Worm (Caenorhabditis elegans) whole organism, young adult: ENCODE results near the gene Y62H9A.2.

ENCODE experiments used
- B0019.2 ChIP-seq: fragments of 200-800 bp; sonication (Bioruptor generic); conservative IDR thresholded peaks from 2 replicates; pipeline ENCODE4 v1.3.6; 2022; ENCODE audit warnings: missing genetic modification reagents, missing genetic modification characterization, missing compliant biosample characterization
- F22D6.2 ChIP-seq: sonication (generic microtip); optimal IDR thresholded peaks from 2 replicates; lab custom pipeline; 2016; ENCODE audit warnings: mild to moderate bottlenecking, missing genetic modification characterization, missing compliant biosample characterization
- akir-1 ChIP-seq: fragments of 200-800 bp; sonication (Bioruptor generic); optimal IDR thresholded peaks from 2 replicates; lab custom pipeline; 2018; ENCODE audit warnings: mild to moderate bottlenecking, missing genetic modification characterization, moderate library complexity, missing compliant biosample characterization
- aptf-2 ChIP-seq: fragments of 200-800 bp; sonication (Bioruptor generic); conservative IDR thresholded peaks from 2 replicates; pipeline ENCODE4 v1.3.6; 2022; ENCODE audit warnings: missing genetic modification reagents, missing genetic modification characterization, missing compliant biosample characterization
- bed-2 ChIP-seq: fragments of 200-800 bp; sonication (Bioruptor generic); IDR thresholded peaks from 2 replicates; pipeline ENCODE4 v1.3.6; 2022; ENCODE audit warnings: missing genetic modification reagents, missing genetic modification characterization, missing compliant biosample characterization
- cebp-2 ChIP-seq: fragments of 200-800 bp; sonication (Bioruptor generic); IDR thresholded peaks from 2 replicates; pipeline ENCODE4 v1.3.6; 2022; ENCODE audit warnings: missing genetic modification characterization, missing compliant biosample characterization
- ceh-58 ChIP-seq: fragments of 200-800 bp; sonication (Bioruptor generic); IDR thresholded peaks from 2 replicates; pipeline ENCODE4 v1.3.6; 2022; ENCODE audit warnings: missing genetic modification characterization, missing compliant biosample characterization
- dpl-1 ChIP-seq: fragments of 150-350 bp; optimal IDR thresholded peaks from 2 replicates; lab custom pipeline; 2014; ENCODE audit warnings: missing biosample characterization, missing genetic modification reagents, missing genetic modification characterization
- fkh-3 ChIP-seq: sonication (generic microtip); optimal IDR thresholded peaks from 2 replicates; lab custom pipeline; 2016; ENCODE audit warnings: mild to moderate bottlenecking, missing genetic modification characterization, missing compliant biosample characterization
- hmg-1.2 ChIP-seq: fragments of 200-800 bp; sonication (Bioruptor generic); IDR thresholded peaks from 2 replicates; pipeline ENCODE4 v1.3.6; 2022; ENCODE audit warnings: missing genetic modification reagents, missing genetic modification characterization, missing compliant biosample characterization
- hsf-1 ChIP-seq: fragments of 200-800 bp; sonication (Bioruptor generic); IDR thresholded peaks from 2 replicates; pipeline ENCODE4 v1.3.6; 2022; ENCODE audit warnings: missing genetic modification reagents, missing genetic modification characterization, missing compliant biosample characterization
- let-607 ChIP-seq, 2 experiments: fragments of 200-800 bp in 1 of 2; sonication (Bioruptor generic) in 1 of 2; sonication (generic microtip) in 1 of 2; optimal IDR thresholded peaks; 2 replicates each; lab custom pipeline; 2016 to 2018; ENCODE audit warnings: mild to moderate bottlenecking in 2 of 2, missing compliant biosample characterization in 2 of 2, missing genetic modification characterization in 2 of 2, moderate library complexity in 2 of 2, missing genotype in 1 of 2
- lir-1 ChIP-seq: fragments of 200-800 bp; sonication (Bioruptor generic); conservative IDR thresholded peaks from 2 replicates; pipeline ENCODE4 v1.3.6; 2022; ENCODE audit warnings: missing genetic modification reagents, missing genetic modification characterization, missing compliant biosample characterization
- madf-3 ChIP-seq: fragments of 200-800 bp; sonication (Bioruptor generic); IDR thresholded peaks from 2 replicates; pipeline ENCODE4 v1.3.6; 2022; ENCODE audit warnings: missing genetic modification reagents, missing genetic modification characterization, missing compliant biosample characterization
- nfya-2 ChIP-seq: fragments of 200-800 bp; sonication (Bioruptor generic); IDR thresholded peaks from 2 replicates; pipeline ENCODE4 v1.3.6; 2022; ENCODE audit warnings: missing genetic modification reagents, missing genetic modification characterization, missing compliant biosample characterization
- nhr-179 ChIP-seq: sonication (generic microtip); optimal IDR thresholded peaks from 2 replicates; lab custom pipeline; 2016; ENCODE audit warnings: mild to moderate bottlenecking, missing genetic modification characterization, missing compliant biosample characterization
- rpc-1 ChIP-seq, 2 experiments: fragments of 150-350 bp in 1 of 2; sonication (generic microtip) in 1 of 2; optimal IDR thresholded peaks; 2 replicates each; lab custom pipeline; 2014 to 2018; ENCODE audit warnings: missing biosample characterization in 1 of 2, missing genetic modification characterization in 1 of 2, missing genetic modification reagents in 1 of 2, missing genotype in 1 of 2
- snpc-4 ChIP-seq, 5 experiments: fragments of 150-350 bp in 1 of 5; sonication (generic microtip) in 4 of 5; optimal IDR thresholded peaks; 2 replicates each; lab custom pipeline; 2014 to 2018; ENCODE audit warnings: missing genetic modification characterization in 5 of 5, missing biosample characterization in 3 of 5, antibody characterized with exemption in 2 of 5, mild to moderate bottlenecking in 2 of 5, missing compliant biosample characterization in 2 of 5, missing genotype in 2 of 5, moderate library complexity in 2 of 5, missing genetic modification reagents in 1 of 5
- tlf-1 ChIP-seq: fragments of 200-800 bp; sonication (Bioruptor generic); optimal IDR thresholded peaks from 2 replicates; lab custom pipeline; 2018; ENCODE audit warnings: mild to moderate bottlenecking, missing genetic modification characterization, missing compliant biosample characterization
- zfh-2 ChIP-seq: fragments of 200-800 bp; sonication (Bioruptor generic); conservative IDR thresholded peaks from 2 replicates; pipeline ENCODE4 v1.3.6; 2022; ENCODE audit warnings: missing genetic modification reagents, missing genetic modification characterization, missing compliant biosample characterization
- zim-3 ChIP-seq: sonication (generic microtip); optimal IDR thresholded peaks from 2 replicates; lab custom pipeline; 2017; ENCODE audit warnings: mild to moderate bottlenecking, missing genetic modification characterization, moderate library complexity, missing compliant biosample characterization
- ztf-18 ChIP-seq: sonication (generic microtip); optimal IDR thresholded peaks from 2 replicates; lab custom pipeline; 2016; ENCODE audit warnings: missing genotype, mild to moderate bottlenecking, missing genetic modification characterization, missing compliant biosample characterization
- ztf-22 ChIP-seq: fragments of 200-800 bp; sonication (Bioruptor generic); optimal IDR thresholded peaks from 2 replicates; lab custom pipeline; 2018; ENCODE audit warnings: mild to moderate bottlenecking, missing genetic modification characterization, moderate library complexity, missing compliant biosample characterization
- ztf-25 ChIP-seq: fragments of 200-800 bp; sonication (Bioruptor generic); IDR thresholded peaks from 2 replicates; pipeline ENCODE4 v1.3.6; 2022; ENCODE audit warnings: missing genetic modification reagents, missing genetic modification characterization, missing compliant biosample characterization

The Y62H9A.2 gene

DNA sequence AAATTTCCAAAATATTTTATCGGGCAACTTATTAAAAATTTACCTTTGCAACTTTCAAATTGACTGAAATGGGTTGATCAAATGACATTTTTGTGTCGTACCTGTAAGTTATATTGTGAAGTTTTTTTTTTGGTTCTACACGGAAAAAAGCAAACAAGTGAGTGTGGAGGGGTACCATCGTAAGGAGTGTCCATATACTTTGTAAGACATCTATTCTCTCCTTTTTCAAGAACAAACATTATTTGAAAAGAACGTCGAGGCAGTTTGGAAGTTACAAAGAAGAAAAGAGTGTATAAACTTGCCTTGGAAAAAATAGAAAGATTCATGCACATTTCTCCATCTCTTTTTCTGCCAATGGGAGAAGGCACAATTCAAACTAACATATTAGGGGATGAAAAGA, 40.6 kb downstream of the Y62H9A.2 start, which contains the start of gene taf-7.1:
Gene taf-7.1 (minus strand): TSS at position 101 of the 400 bp plus-strand sequence.
- TF ChIP-seq rpc-1 (optimal IDR thresholded peaks at IDR 0.05; lab: Kevin White, UChicago) (no peak), rpc-1 (tag; optimal IDR thresholded peaks at IDR 0.05; lab: Kevin White, UChicago) (no peak), F22D6.2 (tag; lab: Kevin White, UChicago) (no peak)

DNA sequence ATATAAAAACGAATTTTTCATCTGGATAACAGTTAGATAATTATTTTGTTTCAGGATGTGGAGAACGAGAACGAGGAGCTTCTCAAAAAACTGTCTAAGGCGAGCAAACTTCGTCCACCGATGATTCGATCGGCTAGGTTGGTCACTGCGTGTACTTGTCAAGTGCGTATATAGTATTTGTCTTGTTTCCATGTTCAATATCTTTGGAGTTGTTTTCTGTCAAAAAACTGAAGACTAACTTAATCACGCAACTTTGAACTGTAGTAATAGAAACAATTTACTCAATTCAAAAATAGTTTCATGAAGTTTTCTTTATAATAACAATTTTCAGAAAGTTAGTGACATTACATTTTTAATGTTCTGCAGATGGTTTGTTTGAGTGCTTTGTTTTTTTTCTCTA, 49.3 kb downstream of the Y62H9A.2 start:
- TF ChIP-seq let-607 (tag; optimal IDR thresholded peaks at IDR 0.05; lab: Kevin White, UChicago) (no peak), nhr-179 (tag; lab: Kevin White, UChicago) (no peak), hsf-1 (no peak), snpc-4 (GFP tag; optimal IDR thresholded peaks at IDR 0.05; lab: Kevin White, UChicago) (no peak), snpc-4 (tag; optimal IDR thresholded peaks at IDR 0.05; lab: Kevin White, UChicago) (no peak), ztf-25 (no peak), cebp-2 (GFP tag; lab: Robert Waterston, UW) (no peak), ceh-58 (GFP tag; lab: Robert Waterston, UW) (no peak), ztf-22 (GFP tag; lab: Kevin White, UChicago) (no peak), zim-3 (no peak), B0019.2 (GFP tag; lab: Robert Waterston, UW) (no peak), tlf-1 (GFP tag; lab: Kevin White, UChicago) (no peak), akir-1 (GFP tag; lab: Kevin White, UChicago) (no peak), fkh-3 (no peak), ztf-18 (tag; lab: Kevin White, UChicago) (no peak), dpl-1 (GFP tag; lab: Kevin White, UChicago) (no peak), hmg-1.2 (GFP tag; lab: Robert Waterston, UW) (no peak), zfh-2 (no peak), F22D6.2 (tag; lab: Kevin White, UChicago) (no peak), aptf-2 (no peak)

DNA sequence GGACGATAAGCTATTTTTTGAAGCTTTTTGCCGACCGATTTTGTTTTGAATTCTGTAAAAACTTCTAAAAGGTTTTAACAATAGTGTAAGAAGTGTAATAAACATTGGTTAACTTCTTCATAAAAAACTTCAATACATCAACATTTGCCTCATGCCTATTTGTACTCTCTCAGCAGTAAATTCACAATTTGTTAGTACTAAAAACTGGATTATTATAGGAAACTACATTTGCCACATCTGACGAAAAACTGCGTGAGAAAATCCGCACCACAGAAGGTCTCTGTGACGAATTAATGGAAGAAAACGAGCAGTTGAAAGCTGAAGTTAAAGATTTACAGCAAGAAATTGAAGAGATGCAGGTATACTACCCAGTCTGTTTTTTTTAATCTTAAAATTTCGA, 50.5 kb downstream of the Y62H9A.2 start:
- TF ChIP-seq lir-1 (GFP tag; lab: Robert Waterston, UW) (no peak), ztf-18 (tag; lab: Kevin White, UChicago) (no peak), bed-2 (no peak), madf-3 (GFP tag; lab: Robert Waterston, UW) (no peak), aptf-2 (no peak), nfya-2 (GFP tag; lab: Robert Waterston, UW) (no peak), fkh-3 (no peak)
